Worm (Caenorhabditis elegans): Measurements from ENCODE around the gene mys-1.

DNA sequence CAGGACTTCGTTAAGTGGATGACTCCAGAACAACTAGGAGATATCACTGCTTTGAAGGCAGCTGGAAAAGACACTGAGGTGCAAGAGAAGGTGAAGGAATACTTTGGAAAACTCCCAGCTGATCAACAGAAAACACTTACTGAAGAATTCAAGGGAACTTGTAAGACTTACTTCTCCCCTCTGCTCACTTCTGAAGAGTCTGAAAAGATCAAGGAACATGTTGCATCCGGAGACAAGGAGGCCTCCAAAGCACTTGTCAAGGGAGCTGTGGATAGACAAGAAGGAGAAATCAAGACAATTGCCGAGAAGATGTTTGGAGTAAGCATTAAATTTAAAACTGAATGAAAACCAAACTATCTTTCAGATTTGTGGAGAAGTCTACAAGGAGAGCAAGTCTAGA is 5.1 kb downstream of the mys-1 start:
- TF ChIP-seq ahr-1 (tag; optimal IDR thresholded peaks at IDR 0.05) (no peak), lin-11 (tag; optimal IDR thresholded peaks at IDR 0.05) (no peak)
